Fruit fly (Drosophila melanogaster): Measurements from ENCODE around the gene AP-1gamma.

dm6 chrX:9152127-9152598 is 43.7 kb downstream of the AP-1gamma start:
- TF ChIP-seq stwl (tag; optimal IDR thresholded peaks at IDR 0.05) (no peak), Sin3A (optimal IDR thresholded peaks at IDR 0.05) (no peak), CG1647 (GFP tag; optimal IDR thresholded peaks at IDR 0.05) (no peak), Spps (tag; optimal IDR thresholded peaks at IDR 0.05) (no peak), CG13624 (GFP tag; optimal IDR thresholded peaks at IDR 0.05) (peak; percentile 57), CG10979 (tag; optimal IDR thresholded peaks at IDR 0.05) (peak; percentile 48), CG17802 (tag; optimal IDR thresholded peaks at IDR 0.05) (no peak), Xbp1 (GFP tag; optimal IDR thresholded peaks at IDR 0.05) (peak; percentile 39), tap (tag; optimal IDR thresholded peaks at IDR 0.05) (no peak), CG2202 (tag; optimal IDR thresholded peaks at IDR 0.05) (no peak)
